Fruit fly (Drosophila melanogaster) whole organism, prepupa: ENCODE data around the gene CG12236.

ENCODE experiments used
- Blimp-1 ChIP-seq: fragments of 200-800 bp; sonication (Bioruptor generic); optimal IDR thresholded peaks from 3 replicates; lab custom pipeline; 2017; ENCODE audit warnings: missing biosample characterization, missing genetic modification characterization, mild to moderate bottlenecking, moderate library complexity, missing genetic modification reagents
- CG10631 ChIP-seq: fragments of 200-800 bp; sonication (Bioruptor generic); optimal IDR thresholded peaks from 2 replicates; lab custom pipeline; 2016; ENCODE audit warnings: missing biosample characterization, missing genetic modification characterization
- CG11762 ChIP-seq: fragments of 200-800 bp; sonication (Bioruptor generic); optimal IDR thresholded peaks from 3 replicates; lab custom pipeline; 2016; ENCODE audit warnings: missing biosample characterization, missing genetic modification characterization; ENCODE audit not compliant: insufficient read depth
- CG11902 ChIP-seq: fragments of 200-800 bp; sonication (Bioruptor generic); optimal IDR thresholded peaks from 3 replicates; lab custom pipeline; 2016; ENCODE audit warnings: missing biosample characterization, missing genetic modification characterization
- CG15336 ChIP-seq: fragments of 200-800 bp; sonication (Bioruptor generic); IDR thresholded peaks from 2 replicates; pipeline ENCODE4 v1.3.6; 2022; ENCODE audit warnings: missing biosample characterization, missing genetic modification characterization
- CG1621 ChIP-seq: fragments of 200-800 bp; sonication (Bioruptor generic); optimal IDR thresholded peaks from 3 replicates; lab custom pipeline; 2018; ENCODE audit warnings: missing biosample characterization, mild to moderate bottlenecking, missing genetic modification characterization
- CG16779 ChIP-seq: fragments of 200-800 bp; sonication (Bioruptor generic); optimal IDR thresholded peaks from 3 replicates; lab custom pipeline; 2017; ENCODE audit warnings: missing biosample characterization, mild to moderate bottlenecking, missing genetic modification characterization
- CG3032 ChIP-seq: fragments of 200-800 bp; optimal IDR thresholded peaks from 2 replicates; lab custom pipeline; 2019; ENCODE audit warnings: missing biosample characterization, mild to moderate bottlenecking, missing genetic modification characterization, moderate library complexity
- CG31627 ChIP-seq: fragments of 200-800 bp; sonication (Bioruptor generic); optimal IDR thresholded peaks from 3 replicates; lab custom pipeline; 2016; ENCODE audit warnings: missing biosample characterization, missing genetic modification characterization
- CG32006 ChIP-seq: fragments of 200-800 bp; sonication (Bioruptor generic); optimal IDR thresholded peaks from 3 replicates; lab custom pipeline; 2017; ENCODE audit warnings: missing biosample characterization, mild to moderate bottlenecking, missing genetic modification characterization
- CG34406 ChIP-seq: fragments of 200-800 bp; sonication (Bioruptor generic); optimal IDR thresholded peaks from 3 replicates; lab custom pipeline; 2016; ENCODE audit warnings: missing biosample characterization, missing genetic modification characterization
- CG4318 ChIP-seq: fragments of 200-800 bp; sonication (Bioruptor generic); optimal IDR thresholded peaks from 3 replicates; lab custom pipeline; 2017; ENCODE audit warnings: missing biosample characterization, mild to moderate bottlenecking, missing genetic modification characterization
- CG6276 ChIP-seq: fragments of 200-800 bp; sonication (Bioruptor generic); optimal IDR thresholded peaks from 2 replicates; lab custom pipeline; 2017; ENCODE audit warnings: missing biosample characterization, mild to moderate bottlenecking, missing genetic modification characterization
- CG6792 ChIP-seq: fragments of 200-800 bp; sonication (Bioruptor generic); optimal IDR thresholded peaks from 3 replicates; lab custom pipeline; 2016; ENCODE audit warnings: missing biosample characterization, missing genetic modification characterization
- CG6808 ChIP-seq: fragments of 200-800 bp; sonication (Bioruptor generic); optimal IDR thresholded peaks from 3 replicates; lab custom pipeline; 2017; ENCODE audit warnings: missing biosample characterization, missing genetic modification characterization, mild to moderate bottlenecking, moderate library complexity, missing genetic modification reagents
- CG6854 ChIP-seq: fragments of 200-800 bp; sonication (Bioruptor generic); optimal IDR thresholded peaks from 2 replicates; lab custom pipeline; 2017; ENCODE audit warnings: missing biosample characterization, mild to moderate bottlenecking, missing genetic modification characterization
- CG7368 ChIP-seq: fragments of 200-800 bp; sonication (Bioruptor generic); optimal IDR thresholded peaks from 3 replicates; lab custom pipeline; 2016; ENCODE audit warnings: missing biosample characterization, missing genetic modification characterization
- CG8632 ChIP-seq: fragments of 200-800 bp; sonication (Bioruptor generic); optimal IDR thresholded peaks from 3 replicates; lab custom pipeline; 2016; ENCODE audit warnings: missing biosample characterization, missing genetic modification characterization
- Eip75B ChIP-seq: fragments of 200-800 bp; sonication (Bioruptor generic); optimal IDR thresholded peaks from 3 replicates; lab custom pipeline; 2016; ENCODE audit warnings: missing biosample characterization, missing genetic modification characterization
- Eip78C ChIP-seq: fragments of 200-800 bp; sonication (Bioruptor generic); peaks from one replicate; lab custom pipeline; 2016; ENCODE audit warnings: missing biosample characterization, missing genetic modification characterization
- Eip93F ChIP-seq: fragments of 200-800 bp; sonication (Bioruptor generic); optimal IDR thresholded peaks from 2 replicates; lab custom pipeline; 2016; ENCODE audit warnings: missing biosample characterization, mild to moderate bottlenecking, missing genetic modification characterization
- Ets21C ChIP-seq: fragments of 200-800 bp; sonication (Bioruptor generic); optimal IDR thresholded peaks from 3 replicates; lab custom pipeline; 2016; ENCODE audit warnings: missing biosample characterization, missing genetic modification characterization
- Gug ChIP-seq: fragments of 200-800 bp; sonication (Bioruptor generic); IDR thresholded peaks from 2 replicates; pipeline ENCODE4 v1.3.6; 2022; ENCODE audit warnings: missing biosample characterization, missing genetic modification characterization
- Hr38 ChIP-seq: sonication (Bioruptor generic); optimal IDR thresholded peaks from 2 replicates; lab custom pipeline; 2016; ENCODE audit warnings: missing biosample characterization, missing genetic modification characterization
- Hr39 ChIP-seq: fragments of 200-800 bp; sonication (Bioruptor generic); optimal IDR thresholded peaks from 2 replicates; lab custom pipeline; 2016; ENCODE audit warnings: missing biosample characterization, missing genetic modification characterization
- Hr4 ChIP-seq: fragments of 200-800 bp; sonication (Bioruptor generic); optimal IDR thresholded peaks from 3 replicates; lab custom pipeline; 2016; ENCODE audit warnings: missing biosample characterization, missing genetic modification characterization
- Met ChIP-seq: fragments of 200-800 bp; sonication (Bioruptor generic); optimal IDR thresholded peaks from 3 replicates; lab custom pipeline; 2016; ENCODE audit warnings: missing biosample characterization, missing genetic modification characterization
- OdsH ChIP-seq: fragments of 200-800 bp; sonication (Bioruptor generic); optimal IDR thresholded peaks from 3 replicates; lab custom pipeline; 2016; ENCODE audit warnings: missing biosample characterization, missing genetic modification characterization
- Smox ChIP-seq: fragments of 200-800 bp; sonication (Bioruptor generic); optimal IDR thresholded peaks from 3 replicates; lab custom pipeline; 2016; ENCODE audit warnings: missing biosample characterization, missing genetic modification characterization
- Sox102F ChIP-seq: fragments of 200-800 bp; sonication (Bioruptor generic); optimal IDR thresholded peaks from 2 replicates; lab custom pipeline; 2016; ENCODE audit warnings: missing biosample characterization, mild to moderate bottlenecking, missing genetic modification characterization
- Sox14 ChIP-seq: fragments of 200-800 bp; sonication (Bioruptor generic); optimal IDR thresholded peaks from 3 replicates; lab custom pipeline; 2016; ENCODE audit warnings: missing biosample characterization, missing genetic modification characterization
- Sox15 ChIP-seq: fragments of 200-800 bp; sonication (Bioruptor generic); optimal IDR thresholded peaks from 3 replicates; lab custom pipeline; 2016; ENCODE audit warnings: missing biosample characterization, missing genetic modification characterization
- achi ChIP-seq: fragments of 200-800 bp; sonication (Bioruptor generic); optimal IDR thresholded peaks from 3 replicates; lab custom pipeline; 2016; ENCODE audit warnings: missing biosample characterization, missing genetic modification characterization
- eg ChIP-seq: fragments of 200-800 bp; sonication (Bioruptor generic); IDR thresholded peaks from 3 replicates; pipeline ENCODE4 v1.3.6; 2022; ENCODE audit warnings: missing biosample characterization, missing genetic modification characterization
- esn ChIP-seq: fragments of 200-800 bp; sonication (Bioruptor generic); optimal IDR thresholded peaks from 2 replicates; lab custom pipeline; 2016; ENCODE audit warnings: missing biosample characterization, mild to moderate bottlenecking, missing genetic modification characterization, moderate library complexity
- fd59A ChIP-seq: fragments of 200-800 bp; sonication (Bioruptor generic); optimal IDR thresholded peaks from 2 replicates; lab custom pipeline; 2017; ENCODE audit warnings: missing biosample characterization, mild to moderate bottlenecking, missing genetic modification characterization, missing genetic modification reagents
- fkh ChIP-seq: fragments of 200-800 bp; sonication (Bioruptor generic); optimal IDR thresholded peaks from 3 replicates; lab custom pipeline; 2017; ENCODE audit warnings: missing biosample characterization, mild to moderate bottlenecking, missing genetic modification characterization, moderate library complexity
- lz ChIP-seq: fragments of 200-800 bp; sonication (Bioruptor generic); optimal IDR thresholded peaks from 3 replicates; lab custom pipeline; 2016; ENCODE audit warnings: missing biosample characterization, missing genetic modification characterization
- pdm3 ChIP-seq: fragments of 200-800 bp; sonication (Bioruptor generic); optimal IDR thresholded peaks from 3 replicates; lab custom pipeline; 2016; ENCODE audit warnings: missing biosample characterization, missing genetic modification characterization
- salr ChIP-seq, 2 experiments: fragments of 200-800 bp; sonication (Bioruptor generic); optimal IDR thresholded peaks; 3 replicates each; lab custom pipeline; 2016 to 2018; ENCODE audit warnings: missing biosample characterization in 2 of 2, missing genetic modification characterization in 2 of 2, mild to moderate bottlenecking in 1 of 2
- spab ChIP-seq: fragments of 200-800 bp; sonication (Bioruptor generic); optimal IDR thresholded peaks from 2 replicates; lab custom pipeline; 2017; ENCODE audit warnings: missing biosample characterization, mild to moderate bottlenecking, missing genetic modification characterization, missing genetic modification reagents
- ss ChIP-seq, 2 experiments: fragments of 200-800 bp; sonication (Bioruptor generic); optimal IDR thresholded peaks; 2 replicates in 1 of 2; 3 replicates in 1 of 2; lab custom pipeline; 2017 to 2018; ENCODE audit warnings: mild to moderate bottlenecking in 2 of 2, missing biosample characterization in 2 of 2, missing genetic modification characterization in 2 of 2, moderate library complexity in 1 of 2
- svp ChIP-seq: fragments of 200-800 bp; sonication (Bioruptor generic); peaks from one replicate; lab custom pipeline; 2016; ENCODE audit warnings: missing biosample characterization, missing genetic modification characterization
- vri ChIP-seq: fragments of 200-800 bp; sonication (Bioruptor generic); optimal IDR thresholded peaks from 3 replicates; lab custom pipeline; 2016; ENCODE audit warnings: missing biosample characterization, mild to moderate bottlenecking, missing genetic modification characterization

The CG12236 gene

dm6 chrX:5868795-5869194 is 39.1 kb upstream of the CG12236 start, which contains the start of gene CG15764:
CG15764 (plus strand) TSS chrX:5869095.
- no peak for TF ChIP-seq CG34406 (GFP tag; lab: Kevin White, UChicago)
- no peak for TF ChIP-seq ss (GFP tag; optimal IDR thresholded peaks at IDR 0.05; lab: Kevin White, UChicago)
- no peak for TF ChIP-seq pdm3 (GFP tag; lab: Kevin White, UChicago)
- no peak for TF ChIP-seq CG6808
- TF ChIP-seq spab (GFP tag; lab: Kevin White, UChicago): no peak
- no peak for TF ChIP-seq Sox15 (GFP tag; lab: Kevin White, UChicago)
- no peak for TF ChIP-seq Smox (GFP tag; lab: Kevin White, UChicago)
- no peak for TF ChIP-seq eg
- no peak for TF ChIP-seq CG11902
- no peak for TF ChIP-seq CG6792
- TF ChIP-seq CG11762 (GFP tag; lab: Kevin White, UChicago): no peak
- no peak for TF ChIP-seq Eip93F
- TF ChIP-seq vri (GFP tag; lab: Kevin White, UChicago): no peak

- TF ChIP-seq Blimp-1 (GFP tag; lab: Kevin White, UChicago) (no peak), CG1621 (peak; percentile 2)
These were observed 34.8 kb upstream of the CG12236 start, which contains the start of gene GAA1 for dm6 chrX:5873164-5873563. GAA1 (minus strand) TSS chrX:5873357.

dm6 chrX:5876584-5876983 is 31.4 kb upstream of the CG12236 start, which contains the start of gene mof:
mof (minus strand) TSS chrX:5876853.
- TF ChIP-seq CG1621 (peak; percentile 90), CG6276 (GFP tag; lab: Kevin White, UChicago) (no peak), Eip78C (GFP tag; lab: Kevin White, UChicago) (peak; percentile 13)

DNA sequence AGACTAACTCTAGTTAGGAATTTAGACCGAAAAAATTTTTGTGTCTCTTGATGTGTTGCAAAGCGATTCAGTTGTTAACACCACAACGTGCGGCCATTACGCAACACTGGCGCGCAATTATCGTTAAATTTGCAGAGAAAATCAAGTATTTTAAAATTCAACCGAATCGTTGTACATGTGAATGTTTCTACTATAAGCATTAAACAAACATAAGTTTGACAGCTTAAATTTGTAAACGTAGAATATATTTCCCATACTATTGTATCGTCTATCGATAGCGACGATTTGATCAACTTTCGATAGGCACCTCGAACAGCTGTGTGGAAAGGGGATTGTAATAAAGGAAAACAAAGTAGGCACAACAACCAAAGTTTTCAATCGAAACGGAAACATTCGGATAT is 28.4 kb upstream of the CG12236 start, which contains the start of the genes Usp30 and CG16721:
Gene Usp30 (minus strand): TSS at position 245 of the 401 bp plus-strand sequence.
Gene CG16721 (plus strand): TSS at position 327 of the 401 bp plus-strand sequence.
- TF ChIP-seq CG6854 (GFP tag; lab: Kevin White, UChicago) (no peak), Ets21C (GFP tag; lab: Kevin White, UChicago) (peak; percentile 34), CG11902 (no peak), vri (GFP tag; lab: Kevin White, UChicago) (no peak), Hr4 (GFP tag; lab: Kevin White, UChicago) (peak; percentile 10), CG6808 (no peak), CG1621 (peak; percentile 51), CG8632 (GFP tag; lab: Kevin White, UChicago) (peak; percentile 8), Hr38 (GFP tag; lab: Kevin White, UChicago) (no peak), CG31627 (GFP tag; lab: Kevin White, UChicago) (peak; percentile 57), achi (GFP tag; lab: Kevin White, UChicago) (peak; percentile 53), esn (GFP tag; lab: Kevin White, UChicago) (peak; percentile 69), Sox15 (GFP tag; lab: Kevin White, UChicago) (no peak), CG7368 (peak; percentile 7), Eip93F (no peak), fd59A (GFP tag; lab: Kevin White, UChicago) (peak; percentile 20), Eip78C (GFP tag; lab: Kevin White, UChicago) (peak; percentile 67), CG6792 (peak; percentile 4), CG16779 (tag; lab: Kevin White, UChicago) (no peak), CG3032 (tag; lab: Kevin White, UChicago) (peak; percentile 20), Hr39 (GFP tag; lab: Kevin White, UChicago) (peak; percentile 49), Gug (GFP tag; lab: Robert Waterston, UW) (no peak), Smox (GFP tag; lab: Kevin White, UChicago) (no peak), spab (GFP tag; lab: Kevin White, UChicago) (no peak), Eip75B (GFP tag; lab: Kevin White, UChicago) (no peak), Blimp-1 (GFP tag; lab: Kevin White, UChicago) (no peak), salr (GFP tag; optimal IDR thresholded peaks at IDR 0.05; lab: Kevin White, UChicago) (no peak), OdsH (no peak), CG10631 (GFP tag; lab: Kevin White, UChicago) (peak; percentile 37), Met (GFP tag; lab: Kevin White, UChicago) (peak; percentile 57), Sox14 (GFP tag; lab: Kevin White, UChicago) (peak; percentile 69), fkh (GFP tag; lab: Kevin White, UChicago) (no peak), Sox102F (GFP tag; lab: Kevin White, UChicago) (no peak), lz (GFP tag; lab: Kevin White, UChicago) (peak; percentile 67), CG4318 (GFP tag; lab: Kevin White, UChicago) (no peak), CG15336 (GFP tag; lab: Robert Waterston, UW) (no peak), CG32006 (no peak), pdm3 (GFP tag; lab: Kevin White, UChicago) (no peak), svp (no peak), ss (GFP tag; optimal IDR thresholded peaks at IDR 0.05; lab: Kevin White, UChicago) (no peak)
